Worm (Caenorhabditis elegans): ENCODE data around the gene mccc-2.

Gene mccc-2

DNA sequence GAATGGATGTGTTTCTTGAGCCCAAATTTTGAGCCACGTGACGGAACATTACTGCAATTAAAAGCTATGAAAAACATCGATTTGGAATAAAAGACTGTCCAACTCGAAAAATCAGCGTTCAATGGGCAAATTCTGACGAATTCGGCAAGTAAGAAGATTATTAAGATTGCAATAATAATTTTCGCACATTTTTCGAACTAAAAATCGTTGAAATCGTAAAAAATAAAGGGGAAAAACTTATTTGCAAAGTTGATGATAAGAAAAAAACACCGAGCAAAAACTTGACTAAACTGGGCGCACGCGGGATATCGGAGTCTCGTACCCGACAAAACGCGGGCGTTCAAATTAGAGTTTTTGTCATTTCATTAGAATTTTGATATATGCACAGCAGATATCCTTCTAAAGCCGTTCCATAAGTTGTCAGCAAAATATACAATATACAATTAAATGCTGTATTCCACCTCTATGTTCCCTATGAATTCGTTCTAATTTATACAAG, at the start of gene mccc-2, which contains the start of gene mrpl-44:
TSS of gene mccc-2 (minus strand) at position 51 of the 499 bp plus-strand sequence.
TSS of gene mrpl-44 (minus strand) at position 51 of the 499 bp plus-strand sequence.
- no peak for TF ChIP-seq T26A8.4 (GFP tag; IDR thresholded peaks at IDR 0.05)
- peak; percentile 69; the same call in 1 of the 2 replicates for TF ChIP-seq Y48G9A.11 (GFP tag; IDR thresholded peaks at IDR 0.05)
- TF ChIP-seq zag-1 (tag; optimal IDR thresholded peaks at IDR 0.05): no peak
- TF ChIP-seq mes-2 (tag; optimal IDR thresholded peaks at IDR 0.05; ENCODE audit: poor library complexity, severe bottlenecking): peak; percentile 36
- TF ChIP-seq nhr-48 (tag; optimal IDR thresholded peaks at IDR 0.05): no peak
- peak; percentile 86 for TF ChIP-seq dpl-1 (GFP tag; optimal IDR thresholded peaks at IDR 0.05)
- TF ChIP-seq T20F7.1 (GFP tag; optimal IDR thresholded peaks at IDR 0.05): peak; percentile 97

DNA sequence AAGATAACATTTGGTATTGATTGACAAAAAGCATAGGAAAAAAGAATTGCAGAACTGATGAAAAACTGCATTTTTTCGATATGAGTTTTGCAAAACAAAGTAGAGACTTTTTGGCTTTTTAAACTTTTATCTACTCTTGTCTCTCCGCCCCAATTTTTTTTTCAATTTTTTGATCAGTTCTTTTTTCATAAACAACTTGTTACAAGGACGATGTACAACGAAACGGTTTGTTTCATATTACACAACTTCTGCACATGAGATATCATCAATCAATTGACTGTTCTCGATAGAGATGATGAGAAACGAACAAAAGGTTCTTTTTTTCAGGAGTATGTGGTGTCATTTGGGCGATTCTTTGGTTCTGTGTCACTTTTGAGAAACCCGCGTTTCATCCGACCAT, 49.4 kb upstream of the mccc-2 start, which contains the start of gene ZK512.7:
TSS of gene ZK512.7 (minus strand) at position 101 of the 400 bp plus-strand sequence.
- no peak for TF ChIP-seq lir-3 (tag; optimal IDR thresholded peaks at IDR 0.05)
- peak in 1 of 2 experiments; percentile 72 for TF ChIP-seq unc-62 (GFP tag; optimal IDR thresholded peaks at IDR 0.05 in 1 of 2)
- no peak for TF ChIP-seq unc-62 (tag; optimal IDR thresholded peaks at IDR 0.05)
- no peak for TF ChIP-seq jun-1 (tag; optimal IDR thresholded peaks at IDR 0.05)
- no peak for TF ChIP-seq ceh-32 (tag; optimal IDR thresholded peaks at IDR 0.05; ENCODE audit: poor library complexity)

DNA sequence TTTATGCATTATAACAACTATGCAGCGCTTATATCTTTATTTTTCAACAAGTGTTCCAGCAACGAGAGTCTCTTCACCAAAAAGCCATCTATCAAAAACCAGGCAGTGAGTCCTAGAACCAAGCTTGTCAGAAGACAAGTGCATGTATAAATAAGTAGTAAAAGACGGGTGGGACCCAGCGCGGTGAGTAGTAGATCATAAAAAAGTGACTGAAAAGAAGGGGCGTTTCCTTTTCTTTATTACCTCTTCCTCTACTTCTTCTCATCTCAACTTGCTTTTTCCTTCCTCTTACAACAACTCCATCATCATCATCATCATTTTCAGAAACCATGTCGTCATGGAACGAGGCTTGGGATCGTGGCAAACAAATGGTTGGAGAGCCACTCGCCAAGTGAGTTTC, 47.4 kb upstream of the mccc-2 start, which contains the start of gene eat-4:
TSS of gene eat-4 (plus strand) at position 301 of the 400 bp plus-strand sequence.
- no peak for TF ChIP-seq fkh-10 (GFP tag; optimal IDR thresholded peaks at IDR 0.05)
- TF ChIP-seq R02D3.7 (tag; optimal IDR thresholded peaks at IDR 0.05): no peak
- TF ChIP-seq dmd-6 (GFP tag; IDR thresholded peaks at IDR 0.05): no peak

DNA sequence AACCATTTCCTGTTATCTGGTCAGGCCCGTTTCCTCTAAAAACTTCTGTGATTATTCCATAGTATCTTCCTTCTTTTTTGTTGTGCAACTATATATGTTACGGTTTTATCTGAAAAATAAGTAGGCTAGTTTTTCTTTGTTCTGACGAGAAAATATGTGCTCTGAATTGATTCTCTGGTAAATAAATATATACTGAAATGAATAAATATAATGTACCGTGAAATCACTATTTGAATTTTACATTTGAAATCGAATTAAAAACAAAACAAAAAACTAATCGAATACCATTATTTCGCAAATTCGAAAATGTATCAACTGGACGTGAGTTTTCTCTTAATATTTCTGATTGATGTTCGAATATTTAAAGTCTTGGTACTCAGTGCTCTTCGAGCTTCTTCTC, 41.4 kb upstream of the mccc-2 start, which contains the start of gene ZK512.10:
TSS of gene ZK512.10 (plus strand) at position 301 of the 400 bp plus-strand sequence.
- TF ChIP-seq nhr-111 (GFP tag; optimal IDR thresholded peaks at IDR 0.05) (no peak), spr-1 (tag; optimal IDR thresholded peaks at IDR 0.05) (no peak), duxl-1 (tag; optimal IDR thresholded peaks at IDR 0.05; ENCODE audit: poor library complexity) (no peak), dpl-1 (GFP tag; optimal IDR thresholded peaks at IDR 0.05) (no peak), ZK337.2 (GFP tag; IDR thresholded peaks at IDR 0.05) (no peak), lin-39 (tag; optimal IDR thresholded peaks at IDR 0.05) (no peak), php-3 (GFP tag; IDR thresholded peaks at IDR 0.05) (no peak), ces-1 (GFP tag; optimal IDR thresholded peaks at IDR 0.05) (no peak), F10B5.3 (tag; optimal IDR thresholded peaks at IDR 0.05) (no peak), tag-97 (GFP tag; IDR thresholded peaks at IDR 0.05) (no peak), R02D3.7 (tag; optimal IDR thresholded peaks at IDR 0.05) (no peak), unc-62 (GFP tag; optimal IDR thresholded peaks at IDR 0.05 in 1 of 2) (no peak), unc-62 (tag; optimal IDR thresholded peaks at IDR 0.05) (no peak), snpc-1.2 (GFP tag; IDR thresholded peaks at IDR 0.05) (no peak), attf-4 (tag; optimal IDR thresholded peaks at IDR 0.05) (no peak), lin-38 (GFP tag; IDR thresholded peaks at IDR 0.05) (no peak)

DNA sequence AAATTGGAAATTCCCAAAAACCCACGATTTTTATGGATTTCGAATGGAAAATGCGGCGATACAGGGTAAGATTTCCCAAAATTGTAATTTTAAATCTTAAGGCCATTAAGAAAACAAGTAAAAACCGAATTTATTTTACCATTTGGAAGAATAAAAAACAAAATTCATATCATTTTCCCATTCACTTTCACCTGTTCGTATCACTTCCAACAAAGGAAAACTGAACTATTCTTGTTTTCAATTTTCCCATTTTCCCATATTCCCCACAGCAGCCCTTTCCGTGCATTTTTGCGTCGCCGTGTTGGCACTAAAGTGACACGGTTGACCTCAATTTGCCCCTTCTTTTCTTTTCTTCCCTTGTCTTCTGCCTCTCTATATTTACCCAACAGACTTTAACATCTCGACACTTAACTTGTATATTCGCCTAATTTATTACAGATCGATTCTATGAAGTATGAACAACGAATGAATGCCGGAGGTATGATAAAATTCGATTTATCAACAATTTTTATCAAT, 36.7 kb upstream of the mccc-2 start, which contains the start of gene sec-16A.1:
TSS of gene sec-16A.1 (plus strand) at position 51 of the 516 bp plus-strand sequence.
- no peak for TF ChIP-seq T26A8.4 (GFP tag; IDR thresholded peaks at IDR 0.05)
- TF ChIP-seq dmd-9 (GFP tag; IDR thresholded peaks at IDR 0.05): no peak
- TF ChIP-seq nhr-42 (GFP tag; IDR thresholded peaks at IDR 0.05): no peak
- no peak for TF ChIP-seq nhr-6 (tag; optimal IDR thresholded peaks at IDR 0.05)
- TF ChIP-seq aly-2 (tag; optimal IDR thresholded peaks at IDR 0.05): no peak
- TF ChIP-seq hmg-1.1 (GFP tag; IDR thresholded peaks at IDR 0.05): 0 out of 2 replicates have a peak, but pooled peaks have one; percentile 24
- TF ChIP-seq aha-1 (tag): peak; percentile 44
- TF ChIP-seq egl-43 (GFP tag; IDR thresholded peaks at IDR 0.05): no peak
- peak; percentile 41 for TF ChIP-seq dpl-1 (GFP tag; optimal IDR thresholded peaks at IDR 0.05)
- no peak for TF ChIP-seq lir-3 (tag; optimal IDR thresholded peaks at IDR 0.05)
- TF ChIP-seq mes-2 (tag; optimal IDR thresholded peaks at IDR 0.05; ENCODE audit: poor library complexity, severe bottlenecking): peak; percentile 75
- no peak for TF ChIP-seq daf-8 (GFP tag; IDR thresholded peaks at IDR 0.05)
- no peak for TF ChIP-seq lin-29 (GFP tag; IDR thresholded peaks at IDR 0.05)
- TF ChIP-seq Y75B8A.6 (GFP tag; IDR thresholded peaks at IDR 0.05): no peak
- TF ChIP-seq zfp-3 (GFP tag; conservative IDR thresholded peaks at IDR 0.05): no peak
- TF ChIP-seq lin-15B (tag; optimal IDR thresholded peaks at IDR 0.05): no peak
- TF ChIP-seq nhr-41 (GFP tag; IDR thresholded peaks at IDR 0.05): no peak
- peak; percentile 4 for TF ChIP-seq nhr-28 (tag; optimal IDR thresholded peaks at IDR 0.05)
- TF ChIP-seq unc-62 (GFP tag; optimal IDR thresholded peaks at IDR 0.05 in 1 of 2): peak in 1 of 2 experiments; percentile 93
- TF ChIP-seq unc-62 (tag; optimal IDR thresholded peaks at IDR 0.05): no peak
- no peak for TF ChIP-seq zip-11 (GFP tag; IDR thresholded peaks at IDR 0.05)
- TF ChIP-seq ceh-62 (tag; optimal IDR thresholded peaks at IDR 0.05): no peak
- no peak for TF ChIP-seq lin-39 (tag; optimal IDR thresholded peaks at IDR 0.05)
